Worm (Caenorhabditis elegans) whole organism, L4/young adult: ENCODE data around the gene Y53C12B.7.

ENCODE experiments used
- W03F9.2 ChIP-seq: fragments of 150-350 bp; optimal IDR thresholded peaks from 2 replicates; lab custom pipeline; 2014; ENCODE audit warnings: missing biosample characterization, missing genetic modification characterization
- dao-5 ChIP-seq: sonication (generic microtip); optimal IDR thresholded peaks from 2 replicates; lab custom pipeline; 2016; ENCODE audit warnings: missing genotype, missing genetic modification characterization, moderate library complexity, missing compliant biosample characterization
- him-1 ChIP-seq: sonication (generic microtip); optimal IDR thresholded peaks from 2 replicates; lab custom pipeline; 2016; ENCODE audit warnings: missing genotype, missing genetic modification reagents, missing genetic modification characterization, missing compliant biosample characterization

Gene Y53C12B.7

DNA sequence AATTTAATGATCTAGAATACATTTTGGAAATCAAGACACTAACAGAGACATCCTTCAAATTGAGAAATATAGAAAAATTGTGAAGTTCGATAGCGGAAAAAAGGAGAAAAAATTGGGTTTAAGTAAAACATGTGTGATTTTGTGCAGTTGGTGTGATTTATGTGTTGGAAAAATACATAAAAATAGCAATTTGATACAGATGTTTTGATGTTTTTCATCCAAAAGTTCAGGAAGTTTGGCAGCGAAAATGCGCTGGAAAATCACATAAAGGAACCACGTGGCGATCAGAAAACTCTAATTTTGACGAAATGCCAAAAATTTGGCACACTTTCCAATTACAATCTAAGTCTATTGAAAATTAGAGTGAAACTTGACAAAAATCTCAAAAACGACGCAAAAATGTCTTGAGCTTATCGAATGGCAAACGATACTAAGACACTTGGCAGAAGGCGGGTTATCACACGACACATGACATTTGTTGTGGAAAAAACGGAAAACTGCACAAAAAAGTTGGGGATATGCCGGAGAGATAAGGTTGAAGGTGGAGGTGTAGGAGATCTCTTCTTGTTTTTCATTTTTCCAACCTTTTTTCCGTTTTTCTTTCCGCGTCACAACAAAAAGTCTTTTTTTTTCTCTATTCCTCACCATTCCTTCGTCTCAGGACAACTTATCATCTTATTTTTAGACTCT lies 21.0 kb upstream of the Y53C12B.7 start, which contains the start of gene ZK1321.4:
Gene ZK1321.4 (minus strand): TSS at position 51 of the 690 bp plus-strand sequence.
- TF ChIP-seq W03F9.2 (tag; lab: Kevin White, UChicago), result no peak
- TF ChIP-seq him-1 (tag; lab: Kevin White, UChicago), result no peak
- TF ChIP-seq dao-5 (tag; lab: Kevin White, UChicago), result no peak

DNA sequence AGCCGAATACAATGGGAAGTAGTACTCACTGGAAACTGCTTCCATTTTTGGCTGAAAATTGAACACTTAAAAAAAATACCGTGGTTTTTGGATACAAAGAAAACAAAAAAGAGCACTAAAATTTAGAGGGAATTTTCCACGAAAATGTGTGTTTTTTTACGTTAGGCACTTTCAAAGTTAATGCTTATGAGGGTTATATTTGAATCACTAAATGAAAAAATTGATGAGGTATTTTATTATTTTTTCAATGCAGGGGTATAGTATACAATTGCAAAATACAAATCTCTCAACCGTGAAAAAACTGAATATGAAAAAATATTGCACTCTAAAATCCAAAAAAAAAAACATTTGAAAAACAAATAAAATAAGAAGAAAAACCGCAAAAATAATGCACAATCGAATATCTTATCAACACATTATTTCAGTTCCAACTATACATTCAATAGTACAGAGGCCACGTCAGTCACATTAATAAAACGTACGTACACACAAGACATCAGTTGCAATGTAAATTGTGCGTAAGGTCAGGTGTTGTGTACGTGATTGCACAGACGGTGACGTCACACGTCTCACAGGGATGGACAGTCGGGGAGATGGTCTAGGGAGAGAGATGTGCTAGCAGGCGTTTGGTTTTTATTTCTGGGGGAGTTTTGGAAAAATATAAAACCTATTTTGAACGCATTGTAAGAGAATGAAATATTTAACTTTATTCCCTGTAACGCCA lies 16.9 kb upstream of the Y53C12B.7 start, which contains the start of gene aqp-10:
Gene aqp-10 (minus strand): TSS at position 51 of the 724 bp plus-strand sequence.
- TF ChIP-seq W03F9.2 (tag; lab: Kevin White, UChicago) (peak; percentile 53), him-1 (tag; lab: Kevin White, UChicago) (no peak), dao-5 (tag; lab: Kevin White, UChicago) (no peak)

DNA sequence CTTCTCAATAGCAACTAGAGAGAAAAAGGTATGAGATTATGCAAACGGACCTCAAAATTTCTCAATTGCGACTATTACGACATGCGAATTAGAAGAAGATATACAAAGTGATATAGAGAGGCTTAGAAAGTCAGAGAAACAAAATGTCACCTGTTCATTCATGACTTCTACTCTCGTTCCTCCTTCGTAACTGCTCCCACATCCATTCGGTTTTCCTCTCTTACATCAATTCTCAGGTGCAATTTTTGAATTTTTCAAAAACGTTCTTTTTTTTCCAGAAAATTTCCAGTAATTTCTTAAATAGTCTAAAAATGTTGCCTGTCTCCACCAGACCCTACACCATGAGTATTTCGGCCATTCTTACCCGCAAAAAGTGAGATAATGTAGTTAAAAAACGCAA lies 11.7 kb upstream of the Y53C12B.7 start:
- TF ChIP-seq dao-5 (tag; lab: Kevin White, UChicago) (no peak), W03F9.2 (tag; lab: Kevin White, UChicago) (no peak), him-1 (tag; lab: Kevin White, UChicago) (no peak)

DNA sequence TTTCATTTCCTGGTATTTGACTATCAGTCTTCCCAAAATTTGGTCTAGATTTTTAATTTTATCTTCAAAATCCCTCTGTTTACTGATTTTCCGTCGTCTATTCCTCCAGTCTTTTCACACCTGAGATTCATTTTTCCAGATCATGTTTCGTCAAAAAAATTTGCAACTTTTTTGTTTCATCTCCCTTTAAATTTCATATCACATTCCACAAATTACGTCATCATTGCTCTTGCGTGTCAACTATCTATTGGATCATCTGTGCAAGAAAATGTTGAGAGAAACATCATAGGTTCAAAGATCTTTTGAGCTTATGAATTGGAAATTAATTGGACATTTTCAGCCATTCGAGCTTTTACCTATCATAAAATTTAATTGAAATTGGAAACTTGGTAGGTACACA lies 6.4 kb upstream of the Y53C12B.7 start:
- TF ChIP-seq him-1 (tag; lab: Kevin White, UChicago) (no peak), dao-5 (tag; lab: Kevin White, UChicago) (no peak), W03F9.2 (tag; lab: Kevin White, UChicago) (no peak)

DNA sequence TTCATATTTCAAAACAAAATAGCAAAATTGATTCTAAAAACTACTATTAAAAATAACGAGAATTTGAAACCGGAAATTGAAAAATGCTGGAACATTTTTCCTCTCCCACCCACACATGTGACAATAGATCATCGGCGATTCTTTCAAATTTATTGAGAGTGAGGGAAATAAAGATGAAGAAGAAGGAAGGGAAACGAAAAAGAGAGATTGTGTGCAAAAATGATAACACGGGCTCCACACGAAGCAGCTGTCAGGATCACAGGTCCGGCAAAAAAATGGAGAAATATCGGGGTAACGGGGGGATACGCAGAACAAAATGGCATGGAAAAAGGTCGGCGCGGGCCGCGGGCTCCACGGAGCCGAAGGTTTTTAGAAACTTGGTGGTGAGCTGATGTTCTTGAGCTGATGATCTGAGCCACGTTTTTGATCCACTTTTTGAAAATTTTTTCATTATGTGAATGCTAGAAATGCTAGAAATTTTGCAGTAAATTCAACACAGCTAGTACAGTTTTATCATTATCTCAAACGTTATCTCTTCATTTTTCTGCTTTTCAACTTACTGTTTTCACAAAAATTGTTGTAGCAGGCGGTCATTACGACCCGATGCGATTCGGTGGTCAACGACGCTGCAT lies 4.7 kb upstream of the Y53C12B.7 start, which contains the start of gene shk-1:
Gene shk-1 (plus strand): TSS at position 582 of the 632 bp plus-strand sequence.
- no peak for TF ChIP-seq dao-5 (tag; lab: Kevin White, UChicago)
- no peak for TF ChIP-seq W03F9.2 (tag; lab: Kevin White, UChicago)
- TF ChIP-seq him-1 (tag; lab: Kevin White, UChicago), result no peak

DNA sequence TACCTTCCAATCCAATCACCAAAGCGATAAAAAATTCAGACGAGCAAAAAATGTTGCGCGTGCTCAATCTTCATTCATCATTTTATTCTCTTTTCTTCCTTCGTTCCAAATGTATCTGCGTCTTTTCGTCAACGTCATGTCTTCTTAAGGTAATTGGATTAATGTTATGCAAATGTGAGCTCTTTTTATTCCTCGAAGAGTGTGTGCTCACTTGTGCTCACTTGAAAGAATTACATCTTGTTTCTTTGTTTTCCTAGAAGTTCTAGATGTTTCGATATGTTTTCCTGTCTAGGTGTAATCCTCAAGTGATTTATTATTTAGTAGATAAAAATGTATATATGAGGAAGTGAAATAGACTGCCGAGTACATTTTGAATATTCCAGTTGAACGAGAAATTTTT lies 2.4 kb upstream of the Y53C12B.7 start:
- TF ChIP-seq dao-5 (tag; lab: Kevin White, UChicago) (no peak), him-1 (tag; lab: Kevin White, UChicago) (no peak), W03F9.2 (tag; lab: Kevin White, UChicago) (no peak)

DNA sequence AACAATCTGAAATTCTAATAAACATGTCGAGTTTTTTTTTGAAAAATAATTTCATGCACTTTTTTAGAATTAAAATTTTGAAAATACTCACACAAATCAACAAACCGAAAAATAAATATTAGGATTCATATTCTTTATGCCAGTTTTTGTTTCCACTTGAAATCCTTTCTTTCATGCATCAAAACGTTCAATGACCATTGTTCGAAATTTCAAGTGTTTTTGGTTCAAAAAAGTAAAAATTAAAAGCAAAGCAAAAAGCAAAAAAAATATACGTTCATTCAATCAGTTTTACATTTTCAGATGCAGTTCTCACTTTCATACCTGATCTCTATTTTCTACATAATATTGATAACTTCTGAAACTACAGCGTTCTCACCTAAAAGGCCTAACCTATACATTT lies 712 bp upstream of the Y53C12B.7 start, which contains the start of gene ZK1321.1:
Gene ZK1321.1 (plus strand): TSS at position 301 of the 400 bp plus-strand sequence.
- TF ChIP-seq dao-5 (tag; lab: Kevin White, UChicago) (no peak), W03F9.2 (tag; lab: Kevin White, UChicago) (no peak), him-1 (tag; lab: Kevin White, UChicago) (no peak)

DNA sequence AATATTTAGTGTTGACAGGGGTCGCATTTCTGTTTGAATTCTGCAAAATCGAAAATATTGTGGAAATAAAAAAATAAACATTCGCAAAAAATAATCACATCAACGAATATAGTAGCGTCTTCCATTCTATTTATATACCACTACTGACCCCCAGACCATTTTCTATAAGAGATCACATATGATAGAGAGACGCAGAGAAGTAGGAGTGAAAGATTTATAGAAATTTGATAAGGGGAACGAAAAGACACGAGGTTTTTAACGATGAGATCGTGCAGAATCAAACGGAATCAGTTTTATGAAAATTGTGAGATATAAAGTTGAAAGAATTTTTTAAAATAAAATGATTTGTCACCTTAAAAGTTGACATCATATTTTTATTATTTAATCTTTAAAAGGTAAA lies 740 bp downstream of the Y53C12B.7 start:
- TF ChIP-seq him-1 (tag; lab: Kevin White, UChicago) (no peak), dao-5 (tag; lab: Kevin White, UChicago) (no peak), W03F9.2 (tag; lab: Kevin White, UChicago) (no peak)

DNA sequence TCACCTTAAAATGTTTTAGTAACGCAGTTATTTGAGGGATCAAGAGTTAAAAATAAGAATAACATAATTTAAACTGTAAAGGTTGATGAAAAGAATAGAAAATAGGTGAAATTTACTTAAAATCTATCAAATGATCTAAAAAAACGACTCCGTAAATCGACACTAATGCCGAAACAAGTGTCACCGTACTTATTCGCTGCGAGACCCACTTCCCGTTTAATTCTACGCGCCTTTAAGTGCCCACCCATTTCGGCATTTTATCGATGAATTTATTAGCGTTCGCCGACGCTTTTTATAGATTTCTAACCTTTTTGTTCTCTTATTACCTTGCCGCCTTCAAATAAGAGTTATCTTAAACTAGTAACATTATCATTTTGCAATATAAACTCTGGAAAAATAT lies 6.9 kb downstream of the Y53C12B.7 start, which contains the start of the genes Y53C12B.1 and nos-3:
Gene Y53C12B.1 (minus strand): TSS at position 10 of the 400 bp plus-strand sequence.
Gene nos-3 (plus strand): TSS at position 248 of the 400 bp plus-strand sequence.
- TF ChIP-seq W03F9.2 (tag; lab: Kevin White, UChicago) (peak; percentile 85), him-1 (tag; lab: Kevin White, UChicago) (peak; percentile 14), dao-5 (tag; lab: Kevin White, UChicago) (no peak)

DNA sequence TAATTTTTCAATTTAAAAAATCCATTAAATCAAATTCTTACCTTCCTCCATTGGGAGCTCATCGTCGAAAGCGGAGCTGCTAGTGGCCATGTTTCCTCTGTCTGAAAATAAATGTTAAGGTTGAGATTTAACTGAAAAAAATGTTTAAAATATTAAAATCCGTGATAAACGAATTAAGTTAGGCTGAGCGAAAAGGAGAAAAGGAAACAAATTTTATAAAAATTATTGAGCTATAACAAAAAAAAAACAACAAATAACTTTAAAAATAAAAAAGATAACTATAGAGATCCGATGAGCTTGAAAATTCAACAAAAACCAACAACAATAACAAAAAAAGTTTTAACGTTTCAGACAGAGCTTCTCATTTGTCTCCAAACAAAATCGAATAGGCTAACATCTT lies 10.2 kb downstream of the Y53C12B.7 start, which contains the start of gene pno-1:
Gene pno-1 (minus strand): TSS at position 101 of the 400 bp plus-strand sequence.
- TF ChIP-seq W03F9.2 (tag; lab: Kevin White, UChicago) (no peak), dao-5 (tag; lab: Kevin White, UChicago) (no peak), him-1 (tag; lab: Kevin White, UChicago) (no peak)

DNA sequence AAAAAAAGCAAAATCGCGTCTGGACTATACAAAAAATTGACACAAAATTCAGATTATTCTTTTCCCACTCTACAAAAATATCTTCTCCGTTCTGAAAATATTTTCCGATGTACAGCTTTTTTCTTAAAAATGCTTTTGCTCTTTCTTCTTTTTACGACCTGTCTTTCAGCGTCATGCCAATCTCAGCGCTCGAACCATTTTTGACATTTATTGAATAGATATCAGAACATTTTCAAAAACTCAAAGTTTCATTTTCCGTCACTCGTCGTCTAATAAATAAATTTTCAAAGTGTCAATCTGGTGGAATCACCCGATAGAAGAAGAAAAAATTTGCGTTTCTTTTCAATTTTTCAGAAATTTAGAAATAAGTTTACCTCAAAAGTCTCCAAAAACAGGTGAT lies 11.6 kb downstream of the Y53C12B.7 start:
- TF ChIP-seq W03F9.2 (tag; lab: Kevin White, UChicago) (no peak), him-1 (tag; lab: Kevin White, UChicago) (no peak), dao-5 (tag; lab: Kevin White, UChicago) (no peak)

DNA sequence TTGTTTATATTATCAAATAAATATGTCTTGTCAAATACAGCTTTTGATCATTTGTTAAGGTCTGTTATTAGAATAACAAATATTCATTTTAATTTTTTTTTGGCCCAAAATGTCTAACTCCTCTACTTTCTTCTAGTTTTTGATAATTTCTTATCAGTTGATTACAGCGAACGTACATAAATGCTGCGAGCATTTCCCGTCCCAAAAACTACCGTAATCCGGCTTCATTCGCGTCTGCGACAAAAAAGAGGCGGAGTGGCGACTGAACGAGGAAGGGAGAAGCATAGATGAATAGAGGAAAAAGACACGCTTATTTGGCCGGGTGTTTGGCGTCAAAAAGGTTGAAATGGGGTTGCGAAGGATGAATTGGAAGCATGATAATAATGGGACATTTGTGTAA lies 12.5 kb downstream of the Y53C12B.7 start:
- TF ChIP-seq dao-5 (tag; lab: Kevin White, UChicago), result no peak

DNA sequence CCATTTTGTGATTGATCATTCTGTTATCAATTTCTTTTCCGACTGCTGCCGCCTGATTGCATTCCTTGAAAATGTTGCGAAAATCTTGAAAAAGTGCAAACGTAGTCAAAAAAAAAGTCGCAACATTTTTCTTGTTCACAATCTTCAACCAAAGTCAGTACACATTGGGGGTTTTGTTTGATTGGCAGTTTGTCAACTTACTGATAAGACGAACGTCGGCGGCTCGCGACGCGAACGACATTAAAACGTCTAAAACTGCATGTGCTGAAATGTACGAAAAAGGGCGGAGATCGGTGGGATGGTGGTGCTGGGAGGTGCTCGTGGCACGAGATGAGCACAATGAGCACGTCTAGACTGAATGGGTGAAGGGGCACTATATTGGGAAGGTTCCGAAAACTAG lies 14.2 kb downstream of the Y53C12B.7 start:
- TF ChIP-seq him-1 (tag; lab: Kevin White, UChicago), result no peak
- TF ChIP-seq W03F9.2 (tag; lab: Kevin White, UChicago), result no peak
- TF ChIP-seq dao-5 (tag; lab: Kevin White, UChicago), result no peak
